Fruit fly (Drosophila melanogaster): ENCODE results near the gene IFT57.

The IFT57 gene

DNA sequence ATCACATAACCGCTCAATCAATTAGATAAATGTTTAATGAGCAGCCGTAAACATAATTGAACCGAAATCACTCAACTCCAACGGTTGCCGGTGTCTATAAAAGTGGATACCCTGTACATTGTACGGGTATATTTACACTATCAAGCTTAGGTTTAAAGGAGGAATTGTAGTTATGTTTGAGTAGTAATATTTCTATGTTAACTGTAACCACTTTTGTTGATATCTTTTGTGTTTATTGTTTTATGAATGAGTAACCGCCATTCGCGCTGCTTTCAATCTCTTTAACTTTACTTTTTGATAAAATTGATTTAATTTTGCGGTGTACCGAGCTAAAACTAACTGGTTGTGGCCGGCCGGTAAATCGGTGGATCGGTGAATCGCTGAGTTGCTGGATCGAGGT, 48.6 kb upstream of the IFT57 start:
- TF ChIP-seq Drgx (GFP tag; IDR thresholded peaks at IDR 0.05) (peak; percentile 80), zen (tag; optimal IDR thresholded peaks at IDR 0.05) (no peak)

DNA sequence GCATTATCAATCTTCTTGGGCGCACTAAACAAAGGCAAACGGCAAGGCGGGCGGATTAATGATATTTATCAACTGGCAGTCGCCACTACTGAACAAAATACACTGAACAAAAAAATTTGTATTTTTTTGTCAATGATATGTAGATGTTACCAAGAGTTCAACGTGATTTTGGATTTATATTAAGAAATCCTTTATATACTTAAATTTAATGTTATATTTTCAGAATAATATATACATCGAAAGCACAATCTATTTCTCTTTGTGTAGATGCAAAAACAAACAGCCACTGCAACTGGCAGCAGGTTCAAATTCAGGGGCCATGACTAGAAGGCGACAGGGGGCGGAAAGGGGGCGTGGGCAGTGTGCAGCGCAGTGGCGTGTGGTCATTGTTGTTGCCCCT, 47.9 kb upstream of the IFT57 start:
- 0 out of 2 replicates have a peak, but pooled peaks have one; percentile 16 for TF ChIP-seq crol (GFP tag; IDR thresholded peaks at IDR 0.05)
- TF ChIP-seq abd-A (tag; optimal IDR thresholded peaks at IDR 0.05): no peak
- TF ChIP-seq CG10267 (tag; optimal IDR thresholded peaks at IDR 0.05): peak; percentile 16
- TF ChIP-seq sens (GFP tag): peak; percentile 1
- TF ChIP-seq CG33213 (GFP tag; optimal IDR thresholded peaks at IDR 0.05): no peak
- TF ChIP-seq Ptx1 (GFP tag; IDR thresholded peaks at IDR 0.05): peak; percentile 41; the same call in 1 of the 2 replicates
- peak; percentile 32 for TF ChIP-seq fd96Cb (tag; optimal IDR thresholded peaks at IDR 0.05)
- peak; percentile 22 for TF ChIP-seq CG13424 (tag; optimal IDR thresholded peaks at IDR 0.05)
- no peak for TF ChIP-seq CG33557 (GFP tag; optimal IDR thresholded peaks at IDR 0.05)
- TF ChIP-seq Oli (tag; optimal IDR thresholded peaks at IDR 0.05): peak; percentile 26
- no peak for TF ChIP-seq E2f1 (GFP tag; IDR thresholded peaks at IDR 0.05)
- TF ChIP-seq CG11456 (GFP tag; IDR thresholded peaks at IDR 0.05): 0 out of 3 replicates have a peak, but pooled peaks have one; percentile 15
- no peak for TF ChIP-seq prd (optimal IDR thresholded peaks at IDR 0.05)
- TF ChIP-seq prd (GFP tag; IDR thresholded peaks at IDR 0.05): peak; percentile 39; the same call in 1 of the 3 replicates
- peak; percentile 45; the same call in 1 of the 2 replicates for TF ChIP-seq vvl (GFP tag; IDR thresholded peaks at IDR 0.05)
- TF ChIP-seq ttk (GFP tag; IDR thresholded peaks at IDR 0.05): peak; percentile 22; the same call in 1 of the 2 replicates
- TF ChIP-seq Sox102F (GFP tag; optimal IDR thresholded peaks at IDR 0.05): peak; percentile 47
- peak; percentile 55 for TF ChIP-seq gem (tag; optimal IDR thresholded peaks at IDR 0.05)
- TF ChIP-seq zen (tag; optimal IDR thresholded peaks at IDR 0.05): peak; percentile 23
- peak; percentile 0 for TF ChIP-seq bcd (GFP tag; optimal IDR thresholded peaks at IDR 0.05)
- TF ChIP-seq Mes4 (GFP tag; optimal IDR thresholded peaks at IDR 0.05): no peak
- 0 out of 3 replicates have a peak, but pooled peaks have one; percentile 30 for TF ChIP-seq ci (GFP tag; IDR thresholded peaks at IDR 0.05)
- 0 out of 3 replicates have a peak, but pooled peaks have one; percentile 32 for TF ChIP-seq ase (GFP tag; IDR thresholded peaks at IDR 0.05)
- TF ChIP-seq CG9437 (GFP tag; optimal IDR thresholded peaks at IDR 0.05): no peak
- TF ChIP-seq Blimp-1 (GFP tag; optimal IDR thresholded peaks at IDR 0.05): peak; percentile 32
- TF ChIP-seq Xrp1 (GFP tag; IDR thresholded peaks at IDR 0.05): peak; percentile 35; the same call in 1 of the 2 replicates
- TF ChIP-seq Drgx (GFP tag; IDR thresholded peaks at IDR 0.05): peak; percentile 91
- peak; percentile 10 for TF ChIP-seq trem (tag; optimal IDR thresholded peaks at IDR 0.05)
- no peak for TF ChIP-seq D19A (tag; optimal IDR thresholded peaks at IDR 0.05)
- no peak for TF ChIP-seq hkb (optimal IDR thresholded peaks at IDR 0.05)
- TF ChIP-seq hkb (GFP tag; IDR thresholded peaks at IDR 0.05): 0 out of 2 replicates have a peak, but pooled peaks have one; percentile 16
- TF ChIP-seq Dp (GFP tag; optimal IDR thresholded peaks at IDR 0.05): no peak
- no peak for TF ChIP-seq CG12155 (GFP tag; optimal IDR thresholded peaks at IDR 0.05)
- TF ChIP-seq CoRest (tag; optimal IDR thresholded peaks at IDR 0.05): peak; percentile 10
- peak; percentile 4 for TF ChIP-seq CG8388 (GFP tag; optimal IDR thresholded peaks at IDR 0.05)
- no peak for TF ChIP-seq HHEX (GFP tag; optimal IDR thresholded peaks at IDR 0.05)
- no peak for TF ChIP-seq Max (GFP tag; optimal IDR thresholded peaks at IDR 0.05)
- peak; percentile 3 for TF ChIP-seq ewg (GFP tag; optimal IDR thresholded peaks at IDR 0.05)
- peak; percentile 42 for TF ChIP-seq dmrt11E (tag; optimal IDR thresholded peaks at IDR 0.05)
- peak; percentile 30 for TF ChIP-seq nmo (GFP tag; optimal IDR thresholded peaks at IDR 0.05)
- peak; percentile 4 for TF ChIP-seq CG4424 (GFP tag; optimal IDR thresholded peaks at IDR 0.05)
